Fruit fly (Drosophila melanogaster) Kc167 (cell line): ENCODE results near the gene CG6865.
A peak's percentile ranks its signal among the peaks of the same experiment; 100 is the strongest.

Experiments
- Myc ChIP-seq: fragments of >200 bp; optimal IDR thresholded peaks from 2 replicates; lab custom pipeline; 2017; ENCODE audit warnings: missing external identifiers
- Sin3A ChIP-seq: fragments of >200 bp; optimal IDR thresholded peaks from 2 replicates; lab custom pipeline; 2018; ENCODE audit warnings: missing external identifiers
- h ChIP-seq: fragments of >200 bp; optimal IDR thresholded peaks from 3 replicates; lab custom pipeline; 2018; ENCODE audit warnings: missing external identifiers
- insv ChIP-seq: fragments of >200 bp; optimal IDR thresholded peaks from 3 replicates; lab custom pipeline; 2018; ENCODE audit warnings: missing external identifiers
- psq ChIP-seq: fragments of >200 bp; optimal IDR thresholded peaks from 2 replicates; lab custom pipeline; 2017; ENCODE audit warnings: missing external identifiers
- ttk ChIP-seq: sonication (Bioruptor generic); optimal IDR thresholded peaks from 2 replicates; lab custom pipeline; 2017; ENCODE audit warnings: missing external identifiers

The CG6865 gene

dm6 chr3L:18840370-18841007 is 23.0 kb upstream of the CG6865 start:
- no peak for TF ChIP-seq h (lab: Kevin White, UChicago)
- TF ChIP-seq psq: no peak
- TF ChIP-seq Myc (lab: Kevin White, UChicago): no peak
- no peak for TF ChIP-seq insv (lab: Kevin White, UChicago)
- no peak for TF ChIP-seq Sin3A (lab: Kevin White, UChicago)
- TF ChIP-seq ttk: no peak

dm6 chr3L:18841269-18841668 is 22.2 kb upstream of the CG6865 start:
- TF ChIP-seq insv (lab: Kevin White, UChicago) (no peak), Sin3A (lab: Kevin White, UChicago) (no peak), psq (no peak), ttk (no peak), h (lab: Kevin White, UChicago) (no peak), Myc (lab: Kevin White, UChicago) (no peak)

dm6 chr3L:18842236-18842635 is 21.2 kb upstream of the CG6865 start:
- TF ChIP-seq h (lab: Kevin White, UChicago) (no peak), Myc (lab: Kevin White, UChicago) (no peak), ttk (no peak), psq (no peak), Sin3A (lab: Kevin White, UChicago) (no peak)

- TF ChIP-seq ttk (no peak), psq (no peak), h (lab: Kevin White, UChicago) (no peak), Myc (lab: Kevin White, UChicago) (no peak), insv (lab: Kevin White, UChicago) (no peak), Sin3A (lab: Kevin White, UChicago) (no peak)
Measured at dm6 chr3L:18845833-18846232, 17.6 kb upstream of the CG6865 start.

dm6 chr3L:18846233-18846271 is 17.4 kb upstream of the CG6865 start, which contains the start of gene Indy:
TSS of gene Indy (minus strand) at chr3L:18846267.
- TF ChIP-seq psq: no peak

dm6 chr3L:18846272-18846741 is 17.1 kb upstream of the CG6865 start:
- TF ChIP-seq psq (no peak), insv (lab: Kevin White, UChicago) (no peak), ttk (no peak), h (lab: Kevin White, UChicago) (no peak)

- TF ChIP-seq insv (lab: Kevin White, UChicago) (no peak), h (lab: Kevin White, UChicago) (peak; percentile 82)
Measured at dm6 chr3L:18848436-18848835, 15.0 kb upstream of the CG6865 start.

- TF ChIP-seq ttk (no peak), Myc (lab: Kevin White, UChicago) (no peak), Sin3A (lab: Kevin White, UChicago) (no peak), insv (lab: Kevin White, UChicago) (no peak), h (lab: Kevin White, UChicago) (no peak), psq (no peak)
Measured at dm6 chr3L:18852223-18852622, 11.2 kb upstream of the CG6865 start.

- TF ChIP-seq ttk: no peak
- no peak for TF ChIP-seq Sin3A (lab: Kevin White, UChicago)
- no peak for TF ChIP-seq insv (lab: Kevin White, UChicago)
- TF ChIP-seq Myc (lab: Kevin White, UChicago): no peak
- no peak for TF ChIP-seq h (lab: Kevin White, UChicago)
- TF ChIP-seq psq: no peak
Measured at dm6 chr3L:18853439-18853838, 10.0 kb upstream of the CG6865 start.

- no peak for TF ChIP-seq h (lab: Kevin White, UChicago)
- no peak for TF ChIP-seq psq
- no peak for TF ChIP-seq insv (lab: Kevin White, UChicago)
- no peak for TF ChIP-seq Sin3A (lab: Kevin White, UChicago)
- no peak for TF ChIP-seq Myc (lab: Kevin White, UChicago)
- no peak for TF ChIP-seq ttk
Measured at dm6 chr3L:18854412-18854811, 9.0 kb upstream of the CG6865 start.

dm6 chr3L:18860467-18860866 is 3.0 kb upstream of the CG6865 start:
- no peak for TF ChIP-seq Myc (lab: Kevin White, UChicago)

- TF ChIP-seq Sin3A (lab: Kevin White, UChicago): no peak
- TF ChIP-seq insv (lab: Kevin White, UChicago): no peak
- TF ChIP-seq psq: no peak
- no peak for TF ChIP-seq ttk
- TF ChIP-seq Myc (lab: Kevin White, UChicago): no peak
- TF ChIP-seq h (lab: Kevin White, UChicago): no peak
Measured at dm6 chr3L:18861893-18862292, 1.6 kb upstream of the CG6865 start.

dm6 chr3L:18865447-18866367 is 2.3 kb downstream of the CG6865 start, which contains the start of gene CG14074:
TSS of gene CG14074 (plus strand) at chr3L:18866225.
- TF ChIP-seq Sin3A (lab: Kevin White, UChicago): no peak
- no peak for TF ChIP-seq psq
- no peak for TF ChIP-seq insv (lab: Kevin White, UChicago)
